Worm (Caenorhabditis elegans): ENCODE data around the gene C34D4.3.

The C34D4.3 gene

DNA sequence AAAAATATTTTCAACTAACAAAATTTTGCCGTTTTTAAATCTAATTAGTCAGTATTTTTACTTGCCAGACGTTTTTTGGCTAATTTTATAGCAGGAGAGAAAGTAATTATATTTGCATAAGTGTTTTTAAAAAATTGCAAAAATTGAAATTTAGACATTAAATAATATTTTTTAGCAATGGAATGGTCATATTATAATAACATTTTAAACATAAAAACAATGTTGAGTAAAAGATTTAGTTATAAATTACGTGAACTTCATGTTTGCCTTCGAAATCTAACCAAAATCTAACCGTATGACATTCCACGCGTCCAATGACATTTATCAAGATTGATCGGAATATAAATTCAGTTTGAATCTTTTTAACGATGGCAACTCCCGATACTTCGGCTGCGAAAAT, 894 bp downstream of the C34D4.3 start, which contains the start of gene C34D4.2:
Gene C34D4.2 (plus strand): TSS at position 301 of the 400 bp plus-strand sequence.
- no peak for TF ChIP-seq W03F9.2 (tag; optimal IDR thresholded peaks at IDR 0.05)

DNA sequence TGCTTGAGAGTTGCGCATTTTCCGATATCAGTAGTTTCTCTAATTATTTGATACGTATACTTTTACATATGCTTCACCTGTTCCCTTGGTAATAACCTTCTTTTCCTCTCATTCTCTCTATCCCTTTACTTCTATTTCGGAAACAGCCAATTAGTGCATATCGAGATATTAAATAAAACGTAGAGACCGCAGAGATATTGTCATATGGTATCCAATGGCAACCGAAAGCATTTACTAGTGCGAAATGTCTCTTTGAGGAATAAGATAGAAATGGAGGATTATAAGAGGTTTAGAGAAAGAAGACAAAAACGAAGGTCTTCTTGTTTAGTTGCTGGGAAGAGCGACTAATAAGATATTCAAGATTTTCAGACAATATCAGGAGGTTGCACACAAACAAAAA, 2.9 kb downstream of the C34D4.3 start, which contains the start of gene maph-9:
Gene maph-9 (plus strand): TSS at position 273 of the 400 bp plus-strand sequence.
- TF ChIP-seq him-1 (tag; optimal IDR thresholded peaks at IDR 0.05) = no peak
- TF ChIP-seq dao-5 (tag; optimal IDR thresholded peaks at IDR 0.05) = no peak
- TF ChIP-seq W03F9.2 (tag; optimal IDR thresholded peaks at IDR 0.05) = no peak

DNA sequence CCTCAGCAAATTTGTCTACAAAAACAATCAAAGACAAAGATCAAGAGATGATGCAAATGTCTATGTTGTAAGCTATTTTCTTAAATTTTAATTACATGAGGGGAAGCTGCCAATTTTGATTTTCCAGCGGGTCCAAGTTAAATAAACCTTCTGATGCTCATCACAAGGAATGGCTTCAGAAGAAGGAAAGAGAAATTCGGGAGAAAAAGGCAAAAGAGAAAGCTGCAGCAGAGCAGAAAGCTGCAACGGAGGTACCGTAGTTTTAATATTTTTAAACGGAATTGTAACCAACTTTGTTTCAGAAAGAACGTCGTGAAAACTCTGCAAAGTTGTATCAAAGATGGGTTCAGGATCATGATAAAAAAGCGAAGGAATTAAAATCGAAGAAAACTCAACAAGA, 4.7 kb downstream of the C34D4.3 start:
- TF ChIP-seq W03F9.2 (tag; optimal IDR thresholded peaks at IDR 0.05) = no peak
- no peak for TF ChIP-seq him-1 (tag; optimal IDR thresholded peaks at IDR 0.05)
- no peak for TF ChIP-seq dao-5 (tag; optimal IDR thresholded peaks at IDR 0.05)

DNA sequence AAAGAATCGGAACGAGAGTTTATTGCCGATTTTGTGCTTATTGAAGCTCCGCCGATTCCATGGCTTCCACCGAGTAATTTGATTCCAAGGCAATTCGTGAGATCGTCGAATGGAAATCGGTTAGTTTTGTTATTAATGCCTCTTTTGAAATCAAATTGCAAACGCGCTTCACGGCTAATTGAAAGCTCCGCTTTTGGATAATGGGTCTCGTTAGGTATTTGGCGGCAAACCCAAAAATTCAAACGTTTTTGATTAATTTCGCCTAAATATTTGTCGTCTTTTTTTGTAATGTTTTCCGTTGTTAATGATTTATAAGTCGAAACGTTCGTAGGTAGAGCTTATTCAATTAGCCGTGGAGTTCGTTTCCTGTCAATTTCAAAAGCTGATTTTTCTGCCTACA, 6.1 kb downstream of the C34D4.3 start:
- TF ChIP-seq dao-5 (tag; optimal IDR thresholded peaks at IDR 0.05) (no peak), W03F9.2 (tag; optimal IDR thresholded peaks at IDR 0.05) (no peak), him-1 (tag; optimal IDR thresholded peaks at IDR 0.05) (no peak)

DNA sequence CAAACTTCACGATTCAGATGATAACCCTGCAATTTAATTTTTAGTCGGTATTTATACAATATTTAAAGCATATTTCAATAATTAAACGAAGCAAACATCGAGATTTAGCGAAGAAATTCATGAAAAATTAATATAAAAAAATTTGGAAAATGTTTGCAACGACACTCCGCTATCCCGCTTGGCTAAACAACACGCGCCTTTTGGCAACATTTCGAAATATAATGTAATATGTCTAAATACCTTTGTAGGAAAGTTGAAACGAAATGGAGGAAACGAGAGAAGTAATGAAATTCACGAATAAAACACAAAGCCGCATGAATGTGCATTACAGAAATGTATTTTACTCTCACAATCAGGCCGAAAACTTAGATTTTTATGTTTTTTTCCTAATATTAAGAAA, 12.3 kb downstream of the C34D4.3 start, which contains the start of gene rpc-1:
Gene rpc-1 (minus strand): TSS at position 26 of the 400 bp plus-strand sequence.
- TF ChIP-seq W03F9.2 (tag; optimal IDR thresholded peaks at IDR 0.05) = no peak
- TF ChIP-seq him-1 (tag; optimal IDR thresholded peaks at IDR 0.05) = no peak
- no peak for TF ChIP-seq dao-5 (tag; optimal IDR thresholded peaks at IDR 0.05)

DNA sequence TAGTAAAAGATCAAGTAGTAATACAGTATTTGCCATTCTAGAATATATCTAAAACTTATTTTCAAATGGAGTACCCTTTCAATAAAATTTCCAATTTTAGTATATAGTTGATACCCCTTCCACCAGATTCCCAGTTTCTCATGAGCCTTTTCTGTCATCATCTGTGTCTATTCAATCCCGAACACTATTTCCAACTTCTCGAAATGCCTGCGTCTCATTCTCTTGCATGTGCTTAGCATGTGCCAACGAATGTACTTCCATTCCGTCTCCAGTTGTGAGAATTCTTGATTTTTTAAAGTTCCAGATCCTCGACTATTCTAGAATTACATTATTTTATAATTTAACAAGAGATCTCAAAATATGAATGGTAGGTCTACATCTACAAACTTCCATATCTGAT, 13.1 kb downstream of the C34D4.3 start, which contains the start of gene C42D4.18:
Gene C42D4.18 (plus strand): TSS at position 231 of the 400 bp plus-strand sequence.
- no peak for TF ChIP-seq dao-5 (tag; optimal IDR thresholded peaks at IDR 0.05)
- TF ChIP-seq W03F9.2 (tag; optimal IDR thresholded peaks at IDR 0.05) = no peak
- TF ChIP-seq him-1 (tag; optimal IDR thresholded peaks at IDR 0.05) = no peak

DNA sequence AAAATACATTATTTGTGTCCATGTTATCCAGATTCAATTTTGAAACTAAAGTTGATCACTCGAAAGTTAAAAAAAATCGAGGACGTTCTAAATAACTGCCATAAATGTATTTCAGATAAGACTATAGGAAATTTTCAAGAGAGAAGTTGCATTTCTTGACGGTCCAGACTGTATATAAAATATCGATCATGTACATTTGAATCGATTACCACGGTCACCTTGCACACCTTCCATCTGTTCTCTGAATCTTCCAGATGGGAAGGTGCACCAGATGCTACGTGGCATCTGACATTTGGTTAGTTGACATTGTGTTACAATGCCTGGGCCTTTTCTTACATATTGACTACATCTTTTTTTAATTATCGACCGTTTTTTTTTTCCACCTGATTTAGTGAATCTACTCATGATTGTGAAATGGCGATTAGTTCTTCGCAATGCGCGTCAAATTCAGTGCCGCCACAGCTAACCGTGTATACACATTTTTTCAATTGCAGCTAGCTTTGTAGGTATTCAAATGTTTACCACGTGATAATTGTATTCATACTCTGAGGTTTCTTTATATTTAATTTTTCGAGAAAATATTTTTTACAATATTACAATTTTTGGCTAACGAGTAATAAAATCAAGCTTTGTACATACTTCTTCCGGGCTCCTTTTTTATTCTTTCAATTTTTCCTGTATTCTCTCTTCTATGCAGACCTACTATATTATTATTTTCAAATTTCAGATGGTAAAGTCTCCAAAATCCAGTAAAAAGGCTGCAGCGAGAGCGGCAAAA, 14.7 kb downstream of the C34D4.3 start, which contains the start of gene skr-16:
Gene skr-16 (plus strand): TSS at position 728 of the 778 bp plus-strand sequence.
- TF ChIP-seq dao-5 (tag; optimal IDR thresholded peaks at IDR 0.05) = no peak

DNA sequence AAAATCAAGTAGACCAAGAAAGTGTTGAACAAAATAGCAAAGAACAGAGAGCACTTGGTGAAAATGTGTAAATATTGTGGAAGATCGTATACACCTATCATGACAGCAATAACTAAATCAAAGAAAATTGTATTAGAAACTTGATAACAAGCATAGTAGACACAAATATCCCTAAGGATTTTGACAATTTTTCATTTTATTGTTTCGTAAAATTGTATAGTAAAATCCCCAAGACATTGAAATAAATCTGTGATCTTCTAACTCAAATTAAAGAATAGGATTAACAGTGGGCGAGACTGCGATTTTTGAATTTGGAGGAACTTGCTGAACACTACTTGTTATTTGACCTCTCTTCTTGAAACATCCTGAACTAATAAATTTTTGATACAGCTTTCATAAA, 17.8 kb downstream of the C34D4.3 start, which contains the start of gene str-220:
Gene str-220 (minus strand): TSS at position 101 of the 400 bp plus-strand sequence.
- TF ChIP-seq him-1 (tag; optimal IDR thresholded peaks at IDR 0.05) (no peak), dao-5 (tag; optimal IDR thresholded peaks at IDR 0.05) (no peak), W03F9.2 (tag; optimal IDR thresholded peaks at IDR 0.05) (no peak)

DNA sequence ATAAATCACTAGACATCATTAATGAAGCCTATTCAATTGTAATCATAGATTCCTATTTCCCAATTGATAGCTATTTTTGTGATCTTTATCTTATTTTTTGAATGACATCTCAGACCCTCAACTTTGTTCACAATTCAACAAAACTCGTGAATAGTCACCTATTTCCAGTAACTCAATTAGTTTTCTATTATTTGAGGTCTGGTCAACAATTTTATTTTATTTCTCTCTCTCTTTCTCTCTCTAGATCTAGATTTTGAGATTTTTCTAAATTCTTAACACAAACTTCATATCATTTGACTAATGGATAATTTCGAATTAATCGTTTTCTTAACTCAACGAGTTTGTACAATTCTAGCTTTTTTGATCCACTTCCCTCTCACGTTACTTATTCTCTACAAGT, 20.0 kb downstream of the C34D4.3 start, which contains the start of gene str-1:
Gene str-1 (plus strand): TSS at position 301 of the 400 bp plus-strand sequence.
- no peak for TF ChIP-seq W03F9.2 (tag; optimal IDR thresholded peaks at IDR 0.05)
- TF ChIP-seq him-1 (tag; optimal IDR thresholded peaks at IDR 0.05) = no peak
- no peak for TF ChIP-seq dao-5 (tag; optimal IDR thresholded peaks at IDR 0.05)

DNA sequence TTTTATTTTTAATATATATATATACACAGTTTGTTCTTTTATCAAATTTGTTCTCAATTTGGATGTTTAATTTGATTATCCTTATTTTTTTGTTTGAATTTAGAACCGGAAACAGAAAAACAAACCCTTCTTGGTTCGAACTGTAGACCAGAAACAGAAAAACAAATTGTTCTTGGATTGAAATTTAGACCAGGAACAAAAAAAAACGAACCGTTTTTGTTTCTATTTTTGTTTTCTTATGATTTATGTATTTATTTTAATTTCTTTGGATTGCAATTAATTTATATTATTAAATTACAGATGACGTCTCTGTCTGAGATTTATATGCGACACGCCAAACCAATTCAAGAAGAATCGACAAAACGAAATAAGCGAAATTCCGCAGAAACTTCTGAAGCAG, 21.9 kb downstream of the C34D4.3 start, which contains the start of gene C42D4.19:
Gene C42D4.19 (plus strand): TSS at position 301 of the 400 bp plus-strand sequence.
- TF ChIP-seq him-1 (tag; optimal IDR thresholded peaks at IDR 0.05) = no peak
- TF ChIP-seq dao-5 (tag; optimal IDR thresholded peaks at IDR 0.05) = no peak
- TF ChIP-seq W03F9.2 (tag; optimal IDR thresholded peaks at IDR 0.05) = no peak

DNA sequence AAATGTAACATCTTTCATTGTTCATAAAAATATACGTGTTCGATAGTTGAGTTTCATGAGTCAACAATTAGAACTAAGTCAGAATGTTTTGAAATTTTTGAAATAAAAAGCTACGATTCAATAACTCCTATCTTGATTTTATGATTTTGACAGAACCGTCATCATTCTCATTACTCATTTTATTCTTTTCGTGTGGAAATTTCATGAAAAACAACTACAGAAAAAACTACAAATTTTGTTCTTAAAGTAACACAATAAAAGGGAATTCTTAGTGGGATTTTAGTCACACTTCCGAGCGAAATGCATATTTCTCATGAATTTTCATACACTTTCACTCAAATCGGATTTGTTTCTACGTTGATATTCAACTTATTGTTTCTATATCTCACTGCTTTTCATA, 23.4 kb downstream of the C34D4.3 start, which contains the start of gene str-44:
Gene str-44 (plus strand): TSS at position 301 of the 400 bp plus-strand sequence.
- TF ChIP-seq dao-5 (tag; optimal IDR thresholded peaks at IDR 0.05) (no peak), W03F9.2 (tag; optimal IDR thresholded peaks at IDR 0.05) (no peak), him-1 (tag; optimal IDR thresholded peaks at IDR 0.05) (no peak)

DNA sequence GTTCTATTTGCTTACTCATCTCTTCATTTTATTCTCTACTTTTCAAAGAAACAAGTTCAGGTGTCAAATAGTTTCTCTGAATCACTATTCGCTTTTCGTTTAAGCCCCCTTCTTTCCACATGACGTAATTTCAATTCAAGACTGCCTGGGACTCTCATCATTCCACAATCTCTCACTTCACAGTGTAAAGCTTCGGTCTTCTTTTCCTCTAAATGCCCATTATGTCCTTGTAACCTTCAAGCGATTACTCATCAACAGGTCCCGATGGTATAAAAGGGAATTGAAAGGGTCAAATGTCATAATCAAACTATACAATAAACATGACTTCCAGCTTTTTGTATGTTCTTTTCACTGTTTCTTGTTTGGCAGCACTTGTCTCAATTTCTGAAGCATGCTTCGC, 25.5 kb downstream of the C34D4.3 start, which contains the start of gene C42D4.3:
Gene C42D4.3 (plus strand): TSS at position 298 of the 400 bp plus-strand sequence.
- TF ChIP-seq him-1 (tag; optimal IDR thresholded peaks at IDR 0.05) (no peak), dao-5 (tag; optimal IDR thresholded peaks at IDR 0.05) (no peak), W03F9.2 (tag; optimal IDR thresholded peaks at IDR 0.05) (no peak)

DNA sequence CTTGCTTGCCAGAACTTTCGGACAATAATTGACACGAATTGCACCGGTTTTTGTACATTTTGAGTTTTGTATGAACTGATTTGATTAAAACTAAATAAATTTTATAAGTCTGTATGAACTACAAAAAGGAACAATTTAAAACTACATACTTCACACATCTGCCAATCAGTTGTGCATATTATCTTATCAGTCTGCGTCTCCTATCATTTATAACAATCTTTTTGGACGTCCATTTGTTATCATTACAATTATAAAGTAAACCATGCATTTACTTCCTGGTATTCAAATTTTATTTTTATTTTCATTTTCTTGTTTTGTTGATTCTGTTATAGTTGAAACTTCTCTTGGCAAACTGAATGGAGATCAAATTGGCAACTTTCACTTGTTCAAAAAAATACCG, 26.8 kb downstream of the C34D4.3 start, which contains the start of gene cest-10:
Gene cest-10 (plus strand): TSS at position 254 of the 400 bp plus-strand sequence.
- TF ChIP-seq W03F9.2 (tag; optimal IDR thresholded peaks at IDR 0.05) (peak; percentile 6), dao-5 (tag; optimal IDR thresholded peaks at IDR 0.05) (no peak)

DNA sequence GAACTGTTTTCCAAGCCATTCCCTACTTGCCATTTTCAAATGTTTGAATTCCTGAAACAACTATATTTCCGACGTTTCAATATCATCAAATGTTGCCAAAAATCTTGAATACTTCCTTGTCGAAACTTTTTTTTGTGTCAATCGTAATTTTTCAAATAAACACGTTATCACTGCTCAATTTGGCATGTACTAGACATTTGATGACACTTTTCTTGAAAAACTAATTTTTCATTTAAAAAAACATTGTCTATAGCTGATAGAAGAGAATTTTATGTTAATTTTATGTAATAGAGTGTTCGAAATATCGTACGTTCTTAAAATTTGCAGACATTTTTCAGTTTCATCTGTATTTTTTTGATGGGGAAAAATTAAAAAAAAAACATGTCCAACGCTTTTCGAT, 29.4 kb downstream of the C34D4.3 start:
- TF ChIP-seq dao-5 (tag; optimal IDR thresholded peaks at IDR 0.05) (no peak), him-1 (tag; optimal IDR thresholded peaks at IDR 0.05) (no peak), W03F9.2 (tag; optimal IDR thresholded peaks at IDR 0.05) (peak; percentile 12)

Measured in whole organism, L4/young adult.